Fruit fly (Drosophila melanogaster) whole organism: ENCODE results near the gene CG7523.

ENCODE experiments used
- CG8478 ChIP-seq: fragments of >200 bp; optimal IDR thresholded peaks from 2 replicates; lab custom pipeline; 2018; ENCODE audit warnings: inconsistent platforms
- Dll ChIP-seq: fragments of >200 bp; optimal IDR thresholded peaks from 2 replicates; lab custom pipeline; 2017
- EcR ChIP-seq, 2 experiments: fragments of >200 bp; optimal IDR thresholded peaks; 2 replicates each; lab custom pipeline; 2017; ENCODE audit warnings: missing biosample characterization in 2 of 2, missing genetic modification characterization in 2 of 2, missing genetic modification reagents in 2 of 2
- pan ChIP-seq: fragments of >200 bp; optimal IDR thresholded peaks from 2 replicates; lab custom pipeline; 2017
- psq ChIP-seq: fragments of >200 bp; optimal IDR thresholded peaks from 2 replicates; lab custom pipeline; 2017
- usp ChIP-seq: fragments of >200 bp; optimal IDR thresholded peaks from 2 replicates; lab custom pipeline; 2017; ENCODE audit warnings: missing biosample characterization, missing genetic modification characterization, mixed read lengths

CG7523 gene

DNA sequence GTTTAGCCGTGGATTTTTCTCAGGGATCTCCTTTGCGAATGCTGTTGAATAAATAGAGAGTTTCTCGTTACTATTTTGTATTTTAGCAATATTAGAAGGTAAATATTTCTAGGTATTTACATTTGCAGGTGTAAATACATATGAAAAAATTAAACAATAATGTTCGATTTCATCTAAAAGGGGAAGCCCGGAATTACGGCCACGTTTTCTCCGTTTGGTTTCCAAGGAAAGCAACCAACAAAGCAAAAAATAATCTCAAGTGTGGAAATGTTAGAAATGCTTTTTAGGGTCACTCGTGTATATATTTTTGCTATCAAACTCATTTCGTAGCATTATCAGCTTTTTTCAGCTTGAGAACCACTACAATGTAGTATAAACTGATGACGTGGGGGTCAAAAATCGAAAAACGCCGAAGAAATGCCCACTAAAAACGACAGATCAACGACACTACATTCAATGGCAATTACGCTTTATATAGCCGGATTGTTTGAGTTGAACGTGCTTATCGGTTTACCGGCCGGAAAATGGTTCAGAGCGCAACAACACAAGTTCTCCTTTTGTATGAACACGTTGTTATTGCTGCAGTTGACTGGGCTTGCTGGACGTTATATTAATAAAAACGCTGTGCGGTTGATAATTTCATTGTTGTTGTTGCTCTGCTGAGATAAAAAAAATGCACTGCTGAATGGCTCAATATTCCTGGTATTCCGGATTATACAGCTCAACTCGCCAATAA lies 7.6 kb upstream of the CG7523 start:
- TF ChIP-seq EcR (GFP tag; optimal IDR thresholded peaks at IDR 0.05; lab: Kevin White, UChicago), result peak in 1 of 2 experiments; percentile 51
- no peak for TF ChIP-seq pan (lab: Kevin White, UChicago)

DNA sequence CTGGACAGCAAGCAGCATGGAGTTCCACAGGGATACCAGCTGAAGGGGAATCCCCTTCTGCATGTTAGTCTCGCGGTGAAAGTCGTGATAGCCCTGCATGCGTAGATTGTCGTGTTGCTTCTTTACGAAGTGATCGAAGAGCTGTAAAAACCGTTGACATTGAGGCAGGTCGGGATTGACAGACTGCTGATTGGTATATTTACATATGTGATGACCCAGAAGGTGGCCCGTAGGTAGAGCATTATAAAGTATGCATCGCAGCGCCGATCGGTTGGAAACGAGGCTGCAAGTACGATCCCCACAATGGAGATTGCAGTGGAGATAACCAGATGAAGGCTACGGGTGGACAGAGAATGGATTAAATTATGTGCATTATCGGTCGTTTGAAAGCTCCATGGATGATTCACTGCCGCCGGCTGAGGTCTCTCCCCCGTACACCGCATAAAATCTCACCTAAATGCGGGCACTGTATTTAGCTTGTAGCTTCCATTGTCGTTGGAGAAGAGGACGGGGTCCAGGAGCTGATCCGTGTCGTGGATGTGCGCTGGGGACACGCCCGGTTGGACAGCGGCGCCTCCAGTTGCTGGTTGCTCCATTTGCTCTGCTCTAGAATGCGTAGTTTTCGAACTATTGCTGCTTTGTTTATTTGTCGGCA lies 366 bp downstream of the CG7523 start:
- TF ChIP-seq psq (no peak), EcR (GFP tag; optimal IDR thresholded peaks at IDR 0.05; lab: Kevin White, UChicago) (no peak), usp (GFP tag; lab: Kevin White, UChicago) (no peak), Dll (lab: Kevin White, UChicago) (no peak), pan (lab: Kevin White, UChicago) (no peak), CG8478 (lab: Kevin White, UChicago) (no peak)

DNA sequence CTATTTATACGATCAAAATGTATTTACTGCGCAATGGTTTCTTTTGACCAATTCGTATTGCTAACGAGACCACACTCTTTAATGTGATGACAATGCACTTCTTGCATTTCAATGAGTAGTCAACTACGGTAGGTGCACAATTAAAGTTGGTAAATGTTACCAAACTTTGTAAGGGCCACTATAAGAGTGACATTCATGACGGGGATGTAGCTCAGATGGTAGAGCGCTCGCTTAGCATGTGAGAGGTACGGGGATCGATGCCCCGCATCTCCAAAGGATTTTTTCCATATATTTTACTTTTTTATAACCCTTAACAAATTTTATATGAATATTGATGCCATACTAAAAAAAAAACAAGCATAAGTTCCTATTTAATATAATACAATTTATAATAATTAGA lies 2.7 kb downstream of the CG7523 start:
- TF ChIP-seq EcR (GFP tag; optimal IDR thresholded peaks at IDR 0.05; lab: Kevin White, UChicago) (no peak), Dll (lab: Kevin White, UChicago) (no peak), CG8478 (lab: Kevin White, UChicago) (no peak), psq (no peak), usp (GFP tag; lab: Kevin White, UChicago) (no peak), pan (lab: Kevin White, UChicago) (no peak)

DNA sequence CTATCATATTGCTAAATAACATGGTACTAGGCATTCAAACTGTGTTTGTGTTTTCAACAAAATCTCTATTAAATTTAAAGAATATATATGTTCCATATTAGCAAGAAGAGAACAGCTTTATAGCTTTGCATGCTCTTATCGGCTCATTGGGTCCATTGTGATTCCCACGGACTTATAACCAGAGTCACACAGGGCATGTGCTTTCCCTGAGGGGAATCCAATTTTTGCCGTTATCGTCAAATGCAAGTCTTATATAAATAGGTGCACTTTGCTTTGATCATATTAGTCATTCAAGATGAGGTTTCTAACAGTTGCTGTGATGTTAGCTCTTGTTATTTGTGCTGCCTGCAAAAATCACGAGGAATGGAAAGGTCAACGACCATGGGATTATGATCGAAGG lies 3.4 kb downstream of the CG7523 start, which contains the start of gene CG45045:
CG45045 (plus strand) TSS at position 294 of the 400 bp plus-strand sequence.
- TF ChIP-seq psq (no peak), usp (GFP tag; lab: Kevin White, UChicago) (no peak), EcR (GFP tag; optimal IDR thresholded peaks at IDR 0.05; lab: Kevin White, UChicago) (no peak), CG8478 (lab: Kevin White, UChicago) (no peak), pan (lab: Kevin White, UChicago) (no peak), Dll (lab: Kevin White, UChicago) (no peak)

DNA sequence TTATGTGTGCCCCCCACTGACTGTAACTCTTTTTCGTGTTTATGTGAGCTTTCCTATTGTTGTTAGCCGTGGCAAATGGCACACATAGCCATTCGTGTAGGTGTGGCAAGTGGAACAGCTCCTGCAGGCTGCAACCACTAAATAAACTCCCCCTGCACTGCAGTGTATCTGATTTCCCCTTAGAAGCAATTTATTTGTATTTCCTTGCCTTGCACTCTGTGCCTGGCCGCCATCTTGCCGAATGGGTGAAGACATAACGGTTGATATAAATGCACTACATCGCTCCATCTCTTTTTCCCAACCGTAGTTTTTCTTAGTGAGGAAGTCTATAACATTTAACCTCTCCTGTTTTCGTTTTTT lies 3.9 kb downstream of the CG7523 start:
- TF ChIP-seq Dll (lab: Kevin White, UChicago) (no peak), EcR (GFP tag; optimal IDR thresholded peaks at IDR 0.05; lab: Kevin White, UChicago) (no peak)

DNA sequence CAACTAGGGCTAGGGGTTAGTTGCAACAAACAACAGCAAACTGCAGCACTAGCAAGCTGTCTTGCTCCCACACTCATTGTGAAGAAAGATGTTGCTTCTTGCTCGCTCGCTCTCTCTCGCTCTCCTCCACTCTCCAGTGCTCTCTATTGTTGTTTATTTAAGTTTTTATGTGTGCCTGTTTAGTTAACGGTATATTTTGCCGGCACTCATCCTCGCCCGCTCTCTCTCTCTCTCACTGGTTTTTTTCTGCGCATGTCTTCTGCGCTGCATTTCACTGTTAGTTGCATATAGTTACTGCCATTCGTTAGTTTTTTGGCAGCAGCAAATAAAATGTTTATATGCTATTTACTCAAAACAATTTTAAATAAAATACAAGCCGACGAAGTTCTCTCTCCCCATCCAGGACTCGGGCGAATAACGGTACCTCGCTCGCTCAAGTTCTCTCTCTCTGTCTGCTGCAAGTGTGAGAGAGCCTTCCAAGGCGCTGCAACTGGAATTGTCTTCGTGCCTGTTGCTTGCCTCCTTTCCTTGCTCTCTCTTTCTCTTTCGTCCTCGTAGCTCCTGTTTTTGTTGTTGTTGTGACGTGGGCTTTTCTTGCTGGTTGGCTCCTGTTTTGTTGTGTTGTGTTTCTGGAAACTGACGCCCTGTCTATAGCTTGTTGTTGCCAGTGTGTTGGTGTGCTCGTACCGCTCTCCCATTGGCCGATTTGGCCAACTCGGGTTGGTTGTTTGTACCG lies 4.5 kb downstream of the CG7523 start:
- TF ChIP-seq Dll (lab: Kevin White, UChicago), result no peak

DNA sequence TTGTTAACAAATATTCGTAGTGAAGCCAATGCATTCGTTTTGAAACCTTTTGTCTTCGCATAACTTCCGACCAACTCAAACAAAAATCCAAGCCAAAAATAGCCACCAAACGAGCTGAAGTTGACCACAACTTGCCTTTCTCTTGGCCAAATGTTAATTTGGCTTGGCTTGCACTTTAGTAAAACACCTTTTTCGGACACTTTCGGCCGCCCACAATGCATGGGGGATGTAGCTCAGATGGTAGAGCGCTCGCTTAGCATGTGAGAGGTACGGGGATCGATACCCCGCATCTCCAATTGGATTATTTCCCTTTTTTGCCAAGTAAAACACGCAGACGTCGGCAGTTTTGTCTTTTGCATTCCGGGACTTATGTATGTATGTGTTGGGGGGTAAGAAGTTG lies 13.8 kb downstream of the CG7523 start:
- no peak for TF ChIP-seq Dll (lab: Kevin White, UChicago)
- TF ChIP-seq usp (GFP tag; lab: Kevin White, UChicago), result no peak
- TF ChIP-seq psq, result no peak
- TF ChIP-seq pan (lab: Kevin White, UChicago), result no peak

DNA sequence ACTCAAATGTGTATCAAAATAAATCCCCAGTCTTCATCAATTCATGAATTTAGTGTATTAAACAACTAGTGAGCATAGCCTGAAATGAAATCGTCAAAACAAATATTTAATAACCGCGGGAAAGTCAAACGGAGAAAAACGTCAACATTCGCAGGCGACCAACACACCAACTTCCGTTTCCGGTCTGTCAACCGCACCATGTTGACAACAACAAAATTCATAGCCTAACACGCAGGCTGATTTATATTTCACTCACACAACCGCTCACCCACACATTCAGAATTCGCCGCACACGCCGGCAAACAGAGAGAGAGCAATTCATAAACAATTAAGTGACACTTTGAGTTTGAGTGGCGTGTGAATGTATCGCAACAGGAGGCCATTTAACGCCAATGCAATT lies 15.7 kb downstream of the CG7523 start:
- no peak for TF ChIP-seq EcR (GFP tag; optimal IDR thresholded peaks at IDR 0.05; lab: Kevin White, UChicago)
- TF ChIP-seq pan (lab: Kevin White, UChicago), result no peak
- TF ChIP-seq usp (GFP tag; lab: Kevin White, UChicago), result no peak
- no peak for TF ChIP-seq psq
- TF ChIP-seq CG8478 (lab: Kevin White, UChicago), result no peak
- TF ChIP-seq Dll (lab: Kevin White, UChicago), result no peak

DNA sequence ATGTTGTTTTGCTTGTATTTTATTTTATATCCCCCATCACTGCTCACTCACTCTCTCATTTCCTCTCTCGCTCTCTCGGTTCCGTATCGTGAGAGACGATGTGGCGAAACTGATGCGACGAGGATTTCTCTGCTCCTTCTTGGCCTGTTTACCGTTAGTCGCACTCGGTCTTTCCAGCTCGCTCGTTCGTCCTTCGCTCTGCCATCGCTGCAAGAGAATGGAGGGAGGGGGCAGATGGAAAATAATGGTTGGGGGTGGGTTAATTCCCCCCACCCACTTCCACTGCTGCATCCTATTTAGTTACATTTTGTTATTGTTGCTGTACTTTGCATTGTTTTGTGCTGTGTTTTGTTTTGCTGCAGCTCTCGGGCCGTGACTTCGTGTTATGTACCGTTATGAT lies 16.8 kb downstream of the CG7523 start:
- no peak for TF ChIP-seq Dll (lab: Kevin White, UChicago)

DNA sequence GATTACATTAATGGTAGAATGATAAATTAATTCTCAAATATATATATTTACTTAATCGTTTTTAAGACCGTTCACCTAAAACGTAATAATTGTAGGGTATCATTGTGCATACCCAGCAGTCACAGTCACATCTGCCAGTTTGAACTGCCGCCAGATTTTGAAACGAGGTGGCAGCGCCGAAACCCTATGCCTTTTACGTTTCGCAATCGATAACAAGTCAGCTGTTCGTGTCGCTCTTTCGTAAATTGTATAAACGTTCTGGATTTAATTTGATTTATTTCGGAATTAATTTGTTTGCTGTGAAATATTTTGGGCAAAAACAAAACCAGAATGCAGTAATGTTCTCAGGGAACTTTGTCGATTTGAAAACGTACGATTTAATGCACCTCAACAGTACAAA lies 23.3 kb downstream of the CG7523 start, which contains the start of gene CG14322:
CG14322 (plus strand) TSS at position 236 of the 400 bp plus-strand sequence.
- TF ChIP-seq Dll (lab: Kevin White, UChicago), result no peak
- no peak for TF ChIP-seq pan (lab: Kevin White, UChicago)
- TF ChIP-seq usp (GFP tag; lab: Kevin White, UChicago), result no peak
- TF ChIP-seq CG8478 (lab: Kevin White, UChicago), result no peak
- no peak for TF ChIP-seq psq
- no peak for TF ChIP-seq EcR (GFP tag; optimal IDR thresholded peaks at IDR 0.05; lab: Kevin White, UChicago)

DNA sequence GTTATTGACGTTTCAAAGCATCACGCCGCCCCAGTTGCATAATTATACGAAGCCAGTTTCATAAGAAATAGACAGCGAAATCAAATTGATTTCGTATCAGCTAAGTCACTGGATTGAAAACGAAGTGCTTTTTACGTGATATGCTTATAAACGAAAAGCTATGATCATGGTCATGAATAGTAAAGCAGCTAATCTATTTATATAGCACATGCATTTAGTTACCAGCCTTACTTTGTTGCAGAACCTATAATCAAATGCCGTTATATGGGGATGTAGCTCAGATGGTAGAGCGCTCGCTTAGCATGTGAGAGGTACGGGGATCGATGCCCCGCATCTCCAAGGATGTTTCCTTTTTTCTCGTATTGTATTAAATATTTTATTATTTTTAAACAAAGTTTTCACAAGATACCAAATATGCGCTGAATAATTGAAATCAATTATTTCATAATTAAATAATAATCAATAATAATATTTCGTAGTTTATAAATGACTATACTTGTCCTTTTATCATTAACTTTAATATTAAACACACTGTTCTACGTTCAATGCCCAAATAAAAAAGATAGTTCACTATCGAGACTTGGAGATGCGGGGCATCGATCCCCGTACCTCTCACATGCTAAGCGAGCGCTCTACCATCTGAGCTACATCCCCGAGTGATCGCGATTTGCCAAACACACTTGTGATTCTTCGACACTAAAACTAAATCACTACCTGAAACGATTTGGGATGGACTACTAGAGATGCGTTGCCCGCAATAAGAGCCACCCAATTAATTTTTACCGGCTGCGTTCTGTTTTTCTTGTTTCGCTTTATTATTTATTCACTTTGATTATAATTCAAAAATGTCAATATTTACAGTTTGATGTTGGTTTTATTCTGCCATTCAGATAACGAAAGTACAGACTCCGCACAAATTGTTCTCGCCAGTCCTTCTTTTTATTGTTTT lies 24.3 kb downstream of the CG7523 start:
- TF ChIP-seq Dll (lab: Kevin White, UChicago) (no peak), EcR (GFP tag; optimal IDR thresholded peaks at IDR 0.05; lab: Kevin White, UChicago) (no peak)
